Fruit fly (Drosophila melanogaster) whole organism: ENCODE results near the gene mus101.

Source experiments
- CG8478 ChIP-seq: fragments of >200 bp; optimal IDR thresholded peaks from 2 replicates; lab custom pipeline; 2018; ENCODE audit warnings: inconsistent platforms
- Dll ChIP-seq: fragments of >200 bp; optimal IDR thresholded peaks from 2 replicates; lab custom pipeline; 2017
- EcR ChIP-seq, 2 experiments: fragments of >200 bp; optimal IDR thresholded peaks; 2 replicates each; lab custom pipeline; 2017; ENCODE audit warnings: missing biosample characterization in 2 of 2, missing genetic modification characterization in 2 of 2, missing genetic modification reagents in 2 of 2
- pan ChIP-seq: fragments of >200 bp; optimal IDR thresholded peaks from 2 replicates; lab custom pipeline; 2017
- psq ChIP-seq: fragments of >200 bp; optimal IDR thresholded peaks from 2 replicates; lab custom pipeline; 2017
- usp ChIP-seq: fragments of >200 bp; optimal IDR thresholded peaks from 2 replicates; lab custom pipeline; 2017; ENCODE audit warnings: missing biosample characterization, missing genetic modification characterization, mixed read lengths

Gene mus101

DNA sequence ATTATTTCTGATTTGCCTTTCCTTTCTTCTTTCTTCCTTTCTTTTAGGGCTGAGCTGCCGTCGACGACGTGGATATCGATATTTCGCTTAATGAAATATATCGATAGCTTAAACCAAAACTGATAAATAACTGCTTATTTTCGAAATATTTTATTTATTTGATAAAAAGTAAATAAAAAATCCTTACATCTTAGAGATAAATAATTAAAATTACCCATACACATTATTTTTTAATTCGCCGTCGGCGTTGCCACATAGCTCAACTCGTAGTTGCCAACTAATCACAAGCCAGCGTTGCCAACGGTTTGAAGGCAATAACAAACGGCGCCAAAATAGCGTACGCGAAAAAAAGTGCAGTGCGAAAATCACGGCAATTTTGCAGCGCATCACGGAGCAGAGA is at the start of gene mus101, which contains the start of gene Mrgn1:
Gene mus101 (plus strand): TSS at position 313 of the 400 bp plus-strand sequence.
Gene Mrgn1 (minus strand): TSS at position 44 of the 400 bp plus-strand sequence.
- TF ChIP-seq Dll (lab: Kevin White, UChicago) (no peak), pan (lab: Kevin White, UChicago) (no peak), psq (lab: Kevin White, UChicago) (no peak), CG8478 (lab: Kevin White, UChicago) (no peak), EcR (GFP tag; optimal IDR thresholded peaks at IDR 0.05; lab: Kevin White, UChicago) (no peak), usp (GFP tag; lab: Kevin White, UChicago) (no peak)

DNA sequence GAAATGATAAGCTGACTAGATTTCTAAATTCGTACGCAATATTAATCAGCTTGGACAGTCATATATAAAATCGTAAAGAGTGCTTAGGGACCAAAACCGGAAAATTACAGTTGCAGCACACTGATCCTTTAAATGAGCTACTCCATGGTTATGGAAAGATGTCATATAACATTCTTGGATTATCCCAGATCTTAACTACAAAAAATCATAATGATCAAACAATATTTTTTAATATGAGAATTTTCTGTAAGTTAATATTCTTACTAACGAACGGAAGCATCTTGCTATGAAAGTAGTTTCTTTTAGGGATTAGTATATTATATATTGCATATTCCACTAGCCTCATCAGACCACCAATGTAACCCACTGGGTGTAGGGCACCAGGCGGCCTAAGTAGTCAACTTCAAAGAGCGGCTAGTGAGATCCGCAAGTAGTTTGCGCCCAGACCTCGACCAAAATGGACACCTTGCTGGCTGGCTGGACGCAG is 45.5 kb upstream of the mus101 start, which contains the start of gene CG11162:
Gene CG11162 (plus strand): TSS at position 437 of the 487 bp plus-strand sequence.
- TF ChIP-seq EcR (GFP tag; optimal IDR thresholded peaks at IDR 0.05; lab: Kevin White, UChicago): no peak
- no peak for TF ChIP-seq usp (GFP tag; lab: Kevin White, UChicago)
- TF ChIP-seq psq (lab: Kevin White, UChicago): no peak
- TF ChIP-seq CG8478 (lab: Kevin White, UChicago): no peak
- no peak for TF ChIP-seq pan (lab: Kevin White, UChicago)
- TF ChIP-seq Dll (lab: Kevin White, UChicago): no peak

DNA sequence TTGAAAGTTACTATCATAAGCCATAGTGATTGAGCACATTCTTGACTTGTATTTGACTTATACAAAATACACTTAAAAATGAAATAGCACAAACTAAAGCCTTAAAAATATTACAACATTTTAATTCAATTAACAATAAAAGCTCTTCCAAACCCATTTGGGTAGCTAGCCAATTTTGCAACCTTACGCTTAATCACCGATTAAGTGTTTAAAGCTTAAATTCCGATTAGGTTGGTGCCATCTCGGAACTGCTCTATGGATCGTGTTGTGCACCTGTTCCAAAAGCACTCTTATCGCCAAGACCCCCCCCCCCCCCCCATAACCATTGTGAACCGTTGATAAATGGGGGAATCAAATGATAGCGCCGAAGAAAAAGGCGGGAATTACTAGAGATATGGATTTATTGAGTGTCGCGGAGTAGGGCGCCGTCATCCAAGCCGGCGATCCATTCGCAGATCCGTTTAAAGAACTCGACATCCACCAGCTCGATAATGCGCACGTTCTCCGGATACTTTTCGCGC is 44.0 kb upstream of the mus101 start:
- TF ChIP-seq CG8478 (lab: Kevin White, UChicago) (no peak), psq (lab: Kevin White, UChicago) (no peak), pan (lab: Kevin White, UChicago) (no peak), usp (GFP tag; lab: Kevin White, UChicago) (no peak), EcR (GFP tag; optimal IDR thresholded peaks at IDR 0.05; lab: Kevin White, UChicago) (no peak), Dll (lab: Kevin White, UChicago) (no peak)

DNA sequence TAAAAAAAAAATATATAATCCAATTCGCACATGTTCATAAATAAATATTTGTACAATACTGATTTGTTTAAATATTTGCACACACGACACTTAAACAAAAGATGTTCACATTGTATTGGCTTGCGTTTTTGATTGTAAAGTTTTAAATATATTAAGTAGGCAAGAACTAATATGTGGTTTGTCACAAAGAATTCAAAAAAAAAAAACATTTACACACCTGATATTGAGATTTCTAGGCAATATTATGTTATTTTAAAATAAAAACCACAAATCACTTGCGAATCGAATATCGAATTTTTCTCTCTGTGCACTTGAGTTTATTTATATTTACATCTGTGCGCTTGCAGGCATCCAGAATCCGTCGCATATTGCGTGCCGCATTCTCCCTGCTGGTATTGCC is 42.5 kb upstream of the mus101 start:
- TF ChIP-seq CG8478 (lab: Kevin White, UChicago): no peak
- TF ChIP-seq Dll (lab: Kevin White, UChicago): no peak
- no peak for TF ChIP-seq EcR (GFP tag; optimal IDR thresholded peaks at IDR 0.05; lab: Kevin White, UChicago)
- TF ChIP-seq usp (GFP tag; lab: Kevin White, UChicago): no peak
- no peak for TF ChIP-seq pan (lab: Kevin White, UChicago)
- no peak for TF ChIP-seq psq (lab: Kevin White, UChicago)

DNA sequence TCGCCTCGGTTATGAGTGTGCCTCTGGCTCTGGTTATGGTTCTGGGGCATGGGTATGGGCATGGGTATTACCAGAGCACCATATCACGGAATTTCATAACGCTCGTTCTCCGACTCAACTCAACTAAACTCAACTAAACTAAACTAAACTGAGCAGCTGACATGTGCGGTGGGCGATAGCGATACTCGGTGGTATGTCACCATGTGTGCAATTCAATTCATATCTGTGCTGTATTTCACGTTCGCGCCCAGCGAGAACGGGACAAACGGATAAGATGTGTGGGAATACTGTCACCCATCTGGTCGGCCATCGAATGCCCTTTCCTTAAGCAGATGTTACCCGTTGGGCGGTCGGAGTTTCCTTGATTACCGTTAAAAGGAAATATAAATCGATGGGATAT is 41.8 kb upstream of the mus101 start, which contains the start of gene CG12177:
Gene CG12177 (minus strand): TSS at position 239 of the 400 bp plus-strand sequence.
- TF ChIP-seq CG8478 (lab: Kevin White, UChicago): no peak
- TF ChIP-seq psq (lab: Kevin White, UChicago): no peak
- TF ChIP-seq EcR (GFP tag; optimal IDR thresholded peaks at IDR 0.05; lab: Kevin White, UChicago): no peak
- no peak for TF ChIP-seq Dll (lab: Kevin White, UChicago)
- no peak for TF ChIP-seq pan (lab: Kevin White, UChicago)
- no peak for TF ChIP-seq usp (GFP tag; lab: Kevin White, UChicago)

DNA sequence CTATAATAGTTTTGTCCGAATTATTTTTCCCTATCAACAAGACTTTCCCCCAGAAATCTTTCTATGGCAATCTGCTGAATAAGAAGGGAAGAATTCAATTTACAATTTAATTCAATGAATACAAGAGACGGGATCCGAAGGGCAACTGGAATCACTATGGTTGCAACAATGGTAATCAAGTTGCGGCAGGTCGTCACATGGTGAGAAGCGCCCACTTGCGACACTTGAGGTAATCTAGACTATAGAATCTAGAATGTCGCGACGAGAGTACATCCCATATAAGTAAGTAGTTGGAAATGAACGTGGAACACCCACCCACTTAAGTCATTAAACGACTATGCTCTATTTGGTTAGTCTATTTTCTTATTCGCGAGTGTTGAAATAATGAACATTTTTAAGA is 40.1 kb upstream of the mus101 start:
- TF ChIP-seq Dll (lab: Kevin White, UChicago): no peak
- no peak for TF ChIP-seq pan (lab: Kevin White, UChicago)
- no peak for TF ChIP-seq psq (lab: Kevin White, UChicago)
- TF ChIP-seq EcR (GFP tag; optimal IDR thresholded peaks at IDR 0.05; lab: Kevin White, UChicago): no peak
- TF ChIP-seq usp (GFP tag; lab: Kevin White, UChicago): no peak
- no peak for TF ChIP-seq CG8478 (lab: Kevin White, UChicago)

DNA sequence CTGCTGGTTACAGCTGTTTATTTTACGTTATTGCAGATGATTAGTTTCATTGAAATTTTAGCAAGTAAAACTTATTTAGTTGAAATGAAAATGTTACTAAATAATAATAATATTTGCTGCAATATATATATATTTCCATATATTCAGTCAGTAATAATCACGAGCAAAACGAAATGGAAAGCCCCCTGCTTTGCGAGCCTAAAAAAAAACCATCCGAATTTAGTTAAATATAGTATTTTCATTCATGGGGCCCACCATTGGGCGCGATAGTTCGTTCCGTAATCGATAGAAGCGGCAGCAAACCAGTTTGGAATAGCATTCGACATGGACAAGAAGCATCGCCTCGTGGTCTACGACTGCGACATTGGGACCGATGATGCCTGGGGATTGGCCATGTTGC is 39.4 kb upstream of the mus101 start, which contains the start of gene CG11158:
Gene CG11158 (plus strand): TSS at position 301 of the 400 bp plus-strand sequence.
- no peak for TF ChIP-seq usp (GFP tag; lab: Kevin White, UChicago)
- TF ChIP-seq Dll (lab: Kevin White, UChicago): no peak
- no peak for TF ChIP-seq pan (lab: Kevin White, UChicago)
- TF ChIP-seq psq (lab: Kevin White, UChicago): no peak
- TF ChIP-seq CG8478 (lab: Kevin White, UChicago): no peak
- no peak for TF ChIP-seq EcR (GFP tag; optimal IDR thresholded peaks at IDR 0.05; lab: Kevin White, UChicago)

DNA sequence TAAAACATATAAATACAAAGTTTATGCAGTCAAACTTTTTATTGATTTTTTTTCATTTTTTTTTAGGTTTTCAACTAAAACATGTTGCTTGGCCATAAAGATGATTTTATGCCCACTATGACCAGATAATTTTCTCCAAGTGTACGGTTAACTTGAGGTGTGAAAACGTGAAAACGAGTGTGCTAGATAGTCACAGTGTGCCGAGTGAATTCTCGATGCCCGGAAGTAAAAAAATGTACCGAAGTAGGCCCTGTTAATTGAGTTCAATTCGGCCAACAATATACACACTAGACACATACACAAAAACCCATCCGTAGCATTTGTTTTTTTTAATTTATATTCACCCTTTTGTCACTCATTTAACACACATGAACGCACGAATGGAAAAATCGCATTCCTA is 30.1 kb upstream of the mus101 start, which contains the start of gene Nna1:
Gene Nna1 (plus strand): TSS at position 301 of the 400 bp plus-strand sequence.
- TF ChIP-seq Dll (lab: Kevin White, UChicago): no peak
- TF ChIP-seq pan (lab: Kevin White, UChicago): no peak
- no peak for TF ChIP-seq psq (lab: Kevin White, UChicago)
- no peak for TF ChIP-seq EcR (GFP tag; optimal IDR thresholded peaks at IDR 0.05; lab: Kevin White, UChicago)
- TF ChIP-seq usp (GFP tag; lab: Kevin White, UChicago): no peak
- no peak for TF ChIP-seq CG8478 (lab: Kevin White, UChicago)

DNA sequence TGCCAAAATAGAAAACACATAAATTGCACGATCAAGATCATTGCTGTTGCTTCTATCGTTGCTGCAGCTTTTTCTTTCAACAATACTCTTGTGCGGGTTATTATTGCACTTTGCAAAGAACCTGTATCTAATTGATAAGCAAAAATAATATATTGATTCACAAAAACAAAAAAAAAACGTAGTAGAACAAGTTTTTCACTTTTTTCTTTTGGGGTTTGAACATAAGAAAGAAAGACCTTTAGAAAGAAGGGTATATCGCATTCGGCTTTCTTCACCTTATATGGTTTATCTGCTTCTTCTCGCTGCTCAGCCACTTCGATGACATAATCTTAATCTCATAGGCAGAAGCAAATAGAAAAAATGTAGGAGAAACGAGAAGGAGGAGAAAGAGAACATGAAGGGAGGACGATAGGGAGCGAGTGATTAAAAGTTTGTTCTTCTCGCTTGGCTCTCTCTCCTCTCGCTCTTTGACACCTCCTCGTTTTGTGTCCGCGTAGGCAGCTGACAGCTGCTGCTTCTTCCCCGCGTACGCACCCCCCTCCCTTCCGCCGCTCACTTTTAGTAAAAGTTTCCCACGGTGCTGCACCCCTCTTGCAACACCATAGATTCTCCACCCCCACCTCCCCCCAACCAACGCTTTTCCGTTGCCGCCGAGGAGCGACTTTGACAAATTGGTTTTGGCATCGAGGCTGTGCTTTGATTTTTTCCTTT is 23.2 kb upstream of the mus101 start:
- TF ChIP-seq usp (GFP tag; lab: Kevin White, UChicago) (no peak), psq (lab: Kevin White, UChicago) (no peak), Dll (lab: Kevin White, UChicago) (no peak), EcR (GFP tag; optimal IDR thresholded peaks at IDR 0.05; lab: Kevin White, UChicago) (no peak), CG8478 (lab: Kevin White, UChicago) (no peak), pan (lab: Kevin White, UChicago) (no peak)

DNA sequence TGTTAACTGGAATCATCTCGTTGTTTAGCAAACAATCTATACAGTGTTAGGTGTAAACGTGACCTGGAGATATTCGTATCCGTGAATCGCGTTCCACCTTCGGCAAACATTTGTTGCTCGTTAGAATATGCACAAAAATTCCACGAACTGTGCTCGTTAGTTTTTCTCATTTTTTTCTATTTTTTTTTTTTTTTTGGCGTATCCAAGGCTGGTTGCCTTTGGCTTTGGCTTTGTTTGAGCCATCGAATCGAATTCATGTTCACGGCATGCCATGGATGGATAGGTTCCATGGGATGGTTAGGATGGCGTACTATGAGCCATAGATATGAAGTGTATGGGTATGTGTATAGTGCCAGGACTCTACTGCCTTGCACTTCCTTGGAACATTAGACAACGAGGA is 22.4 kb upstream of the mus101 start:
- TF ChIP-seq pan (lab: Kevin White, UChicago) (no peak), EcR (GFP tag; optimal IDR thresholded peaks at IDR 0.05; lab: Kevin White, UChicago) (no peak), usp (GFP tag; lab: Kevin White, UChicago) (no peak)

DNA sequence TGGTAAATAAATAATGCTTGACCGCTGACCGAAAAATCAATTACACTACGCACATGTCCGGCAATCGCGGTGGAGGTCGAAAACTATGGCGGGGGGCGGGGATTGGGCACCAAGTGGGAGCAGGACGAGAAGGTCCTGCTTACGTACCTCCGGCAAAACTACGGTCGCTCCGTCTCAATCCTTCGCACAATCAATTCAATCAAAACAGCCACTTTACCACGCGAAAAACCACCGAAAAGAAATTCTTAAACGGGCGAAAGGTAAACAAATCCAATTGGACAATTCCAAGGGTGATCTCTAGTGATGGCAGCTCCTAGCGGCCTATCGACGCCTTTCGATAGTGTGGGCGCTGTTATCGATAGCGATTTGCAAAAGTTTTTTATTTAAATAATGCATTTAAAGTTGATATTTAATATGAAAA is 4.1 kb upstream of the mus101 start, which contains the start of gene Nadsyn:
Gene Nadsyn (minus strand): TSS at position 304 of the 421 bp plus-strand sequence.
- TF ChIP-seq psq (lab: Kevin White, UChicago): no peak
- TF ChIP-seq EcR (GFP tag; optimal IDR thresholded peaks at IDR 0.05; lab: Kevin White, UChicago): no peak
- no peak for TF ChIP-seq CG8478 (lab: Kevin White, UChicago)
- TF ChIP-seq usp (GFP tag; lab: Kevin White, UChicago): no peak
- no peak for TF ChIP-seq Dll (lab: Kevin White, UChicago)
- TF ChIP-seq pan (lab: Kevin White, UChicago): no peak
